Worm (Caenorhabditis elegans) whole organism, L3 larva: Measurements from ENCODE around the gene ergo-1.

ENCODE experiments used
- aly-2 ChIP-seq: fragments of 150-350 bp; optimal IDR thresholded peaks from 2 replicates; lab custom pipeline; 2014; ENCODE audit warnings: missing biosample characterization, missing genetic modification characterization
- ama-1 ChIP-seq: fragments of 150-350 bp; optimal IDR thresholded peaks from 2 replicates; lab custom pipeline; 2018
- elt-2 ChIP-seq: sonication (generic microtip); optimal IDR thresholded peaks from 2 replicates; lab custom pipeline; 2016; ENCODE audit warnings: missing genetic modification reagents, mild to moderate bottlenecking, missing genetic modification characterization, missing compliant biosample characterization
- lin-39 ChIP-seq: fragments of 150-350 bp; optimal IDR thresholded peaks from 2 replicates; lab custom pipeline; 2018; ENCODE audit warnings: missing biosample characterization, missing genetic modification reagents, missing genetic modification characterization
- pha-4 ChIP-seq: fragments of 150-350 bp; optimal IDR thresholded peaks from 2 replicates; lab custom pipeline; 2014; ENCODE audit warnings: missing biosample characterization, missing genetic modification reagents, missing genetic modification characterization
- unc-62 ChIP-seq: fragments of 150-350 bp; sonication (generic microtip); optimal IDR thresholded peaks from 4 replicates; lab custom pipeline; 2014; ENCODE audit warnings: missing biosample characterization, missing genetic modification reagents, missing genetic modification characterization

ce11 chrV:978617-979016, 30.0 kb upstream of the ergo-1 start:
- no peak for TF ChIP-seq pha-4
- TF ChIP-seq elt-2 (tag; lab: Kevin White, UChicago) = no peak
- TF ChIP-seq ama-1 (lab: Kevin White, UChicago) = no peak
- no peak for TF ChIP-seq aly-2 (tag; lab: Kevin White, UChicago)
- TF ChIP-seq unc-62 (GFP tag; lab: Kevin White, UChicago) = no peak
- TF ChIP-seq lin-39 (tag; lab: Kevin White, UChicago) = no peak
